Fruit fly (Drosophila melanogaster): ENCODE results near the gene mod.

- TF ChIP-seq h (optimal IDR thresholded peaks at IDR 0.05) (no peak), insv (optimal IDR thresholded peaks at IDR 0.05) (no peak), psq (optimal IDR thresholded peaks at IDR 0.05) (no peak), Myc (optimal IDR thresholded peaks at IDR 0.05) (no peak), Sin3A (optimal IDR thresholded peaks at IDR 0.05) (no peak)
These were observed 1.2 kb upstream of the mod start for dm6 chr3R:32050685-32051084.
